Fruit fly (Drosophila melanogaster) whole organism, pupa: ENCODE measurements around the gene CCDC53.
A peak's percentile ranks its signal among the peaks of the same experiment; 100 is the strongest.

Experiments
- CG13204 ChIP-seq: fragments of 200-800 bp; sonication (Bioruptor generic); optimal IDR thresholded peaks from 2 replicates; lab custom pipeline; 2018; ENCODE audit warnings: missing biosample characterization, mild to moderate bottlenecking, missing genetic modification characterization, moderate library complexity
- CG32121 ChIP-seq: fragments of 200-800 bp; sonication (Bioruptor generic); IDR thresholded peaks from 2 replicates; pipeline ENCODE4 v1.3.6; 2022; ENCODE audit warnings: missing biosample characterization, missing genetic modification characterization
- CG4496 ChIP-seq: fragments of 200-800 bp; sonication (Bioruptor generic); IDR thresholded peaks from 3 replicates; pipeline ENCODE4 v1.3.6; 2022; ENCODE audit warnings: missing biosample characterization, missing genetic modification characterization
- rn ChIP-seq: fragments of 200-800 bp; sonication (Bioruptor generic); IDR thresholded peaks from 2 replicates; pipeline ENCODE4 v1.3.6; 2022; ENCODE audit warnings: missing biosample characterization, missing genetic modification characterization

- no peak for TF ChIP-seq CG13204 (GFP tag; lab: Kevin White, UChicago)
- TF ChIP-seq CG32121 (GFP tag; lab: Robert Waterston, UW) = 0 out of 2 replicates have a peak, but pooled peaks have one; percentile 29
- TF ChIP-seq CG4496 (GFP tag; lab: Robert Waterston, UW) = peak; percentile 50; the same call in 2 of the 3 replicates
- TF ChIP-seq rn (GFP tag; lab: Robert Waterston, UW) = peak; percentile 18; the same call in 1 of the 2 replicates
Measured at dm6 chr2L:8006038-8006437, 34.9 kb upstream of the CCDC53 start.
